Worm (Caenorhabditis elegans) whole organism, midembryonic: ENCODE results near the gene scl-21.

Experiments
- T22C8.4 ChIP-seq: fragments of 200-800 bp; sonication (Bioruptor generic); IDR thresholded peaks from 2 replicates; pipeline ENCODE4 v1.3.6; 2022; ENCODE audit warnings: missing genetic modification characterization, missing compliant biosample characterization
- cog-1 ChIP-seq: sonication (generic microtip); optimal IDR thresholded peaks from 2 replicates; lab custom pipeline; 2016; ENCODE audit warnings: missing genetic modification characterization, missing compliant biosample characterization
- flt-1 ChIP-seq: fragments of 200-800 bp; sonication (Bioruptor generic); IDR thresholded peaks from 2 replicates; pipeline ENCODE4 v1.3.6; 2022; ENCODE audit warnings: missing genetic modification characterization, missing compliant biosample characterization
- klf-2 ChIP-seq: fragments of 200-800 bp; sonication (Bioruptor generic); conservative IDR thresholded peaks from 2 replicates; pipeline ENCODE4 v1.3.6; 2022; ENCODE audit warnings: missing genetic modification reagents, missing genetic modification characterization, missing compliant biosample characterization
- med-1 ChIP-seq: sonication (generic microtip); optimal IDR thresholded peaks from 2 replicates; lab custom pipeline; 2017; ENCODE audit warnings: missing genetic modification characterization, mild to moderate bottlenecking, missing compliant biosample characterization, antibody characterized with exemption, missing genetic modification reagents; ENCODE audit not compliant: insufficient read depth
- ref-1 ChIP-seq: fragments of 200-800 bp; sonication (Bioruptor generic); conservative IDR thresholded peaks from 2 replicates; pipeline ENCODE4 v1.3.6; 2022; ENCODE audit warnings: missing genetic modification reagents, missing genetic modification characterization, missing compliant biosample characterization
- tab-1 ChIP-seq: fragments of 200-800 bp; sonication (Bioruptor generic); IDR thresholded peaks from 2 replicates; pipeline ENCODE4 v1.3.6; 2022; ENCODE audit warnings: missing genetic modification characterization, missing compliant biosample characterization
- ztf-23 ChIP-seq: fragments of 200-800 bp; sonication (Bioruptor generic); IDR thresholded peaks from 2 replicates; pipeline ENCODE4 v1.3.6; 2022; ENCODE audit warnings: missing genetic modification reagents, missing genetic modification characterization, missing compliant biosample characterization
- ztf-29 ChIP-seq: fragments of 200-800 bp; sonication (Bioruptor generic); IDR thresholded peaks from 2 replicates; pipeline ENCODE4 v1.3.6; 2022; ENCODE audit warnings: missing genetic modification reagents, missing genetic modification characterization, missing compliant biosample characterization

Gene scl-21

DNA sequence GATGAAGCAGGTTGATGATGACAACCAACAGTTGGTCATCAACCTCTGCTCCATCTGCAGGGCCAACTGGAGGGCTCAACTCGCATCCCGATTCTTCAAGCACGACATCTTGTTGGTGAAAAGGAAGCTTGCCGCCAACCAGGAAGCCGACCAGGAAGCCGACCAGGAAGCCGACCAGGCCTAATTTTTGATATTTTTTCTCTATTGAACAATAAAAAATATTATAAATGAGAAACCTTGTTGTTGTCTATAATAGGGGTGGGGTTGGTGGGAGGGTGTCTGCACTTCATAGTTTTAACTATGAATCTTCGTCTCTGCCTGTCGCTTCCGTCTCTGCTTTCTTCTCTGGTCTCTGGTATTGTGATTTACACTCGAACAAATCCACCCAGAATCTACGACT is 9.8 kb downstream of the scl-21 start, which contains the start of gene Y43F8B.18:
Gene Y43F8B.18, plus strand, starts transcription at position 301 of the 400 bp plus-strand sequence.
- TF ChIP-seq cog-1 (tag; lab: Kevin White, UChicago) (no peak), tab-1 (GFP tag; lab: Robert Waterston, UW) (no peak), ztf-23 (GFP tag; lab: Robert Waterston, UW) (no peak), klf-2 (GFP tag; lab: Robert Waterston, UW) (no peak), med-1 (GFP tag; lab: Kevin White, UChicago) (no peak), T22C8.4 (GFP tag; lab: Robert Waterston, UW) (no peak), ref-1 (GFP tag; lab: Robert Waterston, UW) (no peak), flt-1 (GFP tag; lab: Robert Waterston, UW) (no peak), ztf-29 (no peak)

- no peak for TF ChIP-seq T22C8.4 (GFP tag; lab: Robert Waterston, UW)
Observed at ce11 chrV:19485261-19485660, 10.2 kb downstream of the scl-21 start, which contains the start of gene Y43F8B.28. Y43F8B.28 (plus strand) TSS chrV:19485319.

DNA sequence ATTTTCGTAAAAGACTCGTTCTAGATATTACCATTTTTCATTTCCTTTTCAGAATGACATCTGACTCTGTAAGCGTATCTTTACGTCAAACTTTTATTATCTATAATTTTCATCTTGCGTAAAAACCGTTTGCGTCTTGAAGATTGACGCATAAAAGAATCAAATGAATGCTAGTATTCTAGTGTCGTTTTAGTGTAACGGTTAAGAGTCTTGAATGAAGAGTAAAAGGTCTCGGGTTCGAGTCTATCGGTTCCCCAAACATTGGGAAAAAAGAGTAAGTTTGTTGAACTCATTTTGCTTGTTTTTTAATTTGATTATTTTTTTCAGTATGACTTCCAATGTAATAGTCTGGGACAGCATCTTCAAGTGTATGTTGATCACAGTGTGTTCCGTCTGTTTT is 11.0 kb downstream of the scl-21 start, which contains the start of gene Y43F8B.17:
Gene Y43F8B.17, plus strand, starts transcription at position 215 of the 400 bp plus-strand sequence.
- TF ChIP-seq ref-1 (GFP tag; lab: Robert Waterston, UW), result no peak
- no peak for TF ChIP-seq ztf-29
- TF ChIP-seq med-1 (GFP tag; lab: Kevin White, UChicago), result no peak
- no peak for TF ChIP-seq ztf-23 (GFP tag; lab: Robert Waterston, UW)
- no peak for TF ChIP-seq cog-1 (tag; lab: Kevin White, UChicago)
- no peak for TF ChIP-seq T22C8.4 (GFP tag; lab: Robert Waterston, UW)
- no peak for TF ChIP-seq flt-1 (GFP tag; lab: Robert Waterston, UW)

ce11 chrV:19482535-19482934 is 13.0 kb downstream of the scl-21 start, which contains the start of gene Y43F8B.22:
Y43F8B.22 (plus strand) TSS chrV:19482835.
- TF ChIP-seq klf-2 (GFP tag; lab: Robert Waterston, UW) (no peak), med-1 (GFP tag; lab: Kevin White, UChicago) (no peak), ref-1 (GFP tag; lab: Robert Waterston, UW) (no peak), ztf-23 (GFP tag; lab: Robert Waterston, UW) (no peak), flt-1 (GFP tag; lab: Robert Waterston, UW) (no peak), T22C8.4 (GFP tag; lab: Robert Waterston, UW) (no peak), ztf-29 (no peak), cog-1 (tag; lab: Kevin White, UChicago) (no peak), tab-1 (GFP tag; lab: Robert Waterston, UW) (no peak)

DNA sequence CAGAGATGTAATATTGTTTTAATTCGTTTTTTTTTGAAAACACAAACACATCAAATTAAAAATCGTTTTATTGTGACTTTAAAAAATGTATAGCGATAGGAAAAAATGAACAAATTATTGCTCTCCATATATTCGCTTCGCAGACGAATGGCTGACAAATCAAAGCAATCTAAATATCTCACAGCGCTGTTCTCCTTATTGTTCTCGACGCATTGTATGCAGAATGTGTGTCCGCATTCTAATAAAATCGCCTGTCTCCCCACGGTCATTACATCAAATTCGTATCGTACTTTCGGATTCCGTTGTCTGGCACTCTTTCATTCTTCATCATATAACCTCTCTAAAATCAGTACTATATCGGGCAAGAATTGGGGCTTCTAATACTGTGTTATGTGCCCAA is 17.6 kb downstream of the scl-21 start, which contains the start of gene Y43F8B.9:
Gene Y43F8B.9, plus strand, starts transcription at position 301 of the 400 bp plus-strand sequence.
- TF ChIP-seq tab-1 (GFP tag; lab: Robert Waterston, UW) (no peak), cog-1 (tag; lab: Kevin White, UChicago) (no peak), ztf-23 (GFP tag; lab: Robert Waterston, UW) (no peak), flt-1 (GFP tag; lab: Robert Waterston, UW) (no peak), T22C8.4 (GFP tag; lab: Robert Waterston, UW) (no peak), ref-1 (GFP tag; lab: Robert Waterston, UW) (no peak), ztf-29 (no peak), klf-2 (GFP tag; lab: Robert Waterston, UW) (no peak), med-1 (GFP tag; lab: Kevin White, UChicago) (no peak)

DNA sequence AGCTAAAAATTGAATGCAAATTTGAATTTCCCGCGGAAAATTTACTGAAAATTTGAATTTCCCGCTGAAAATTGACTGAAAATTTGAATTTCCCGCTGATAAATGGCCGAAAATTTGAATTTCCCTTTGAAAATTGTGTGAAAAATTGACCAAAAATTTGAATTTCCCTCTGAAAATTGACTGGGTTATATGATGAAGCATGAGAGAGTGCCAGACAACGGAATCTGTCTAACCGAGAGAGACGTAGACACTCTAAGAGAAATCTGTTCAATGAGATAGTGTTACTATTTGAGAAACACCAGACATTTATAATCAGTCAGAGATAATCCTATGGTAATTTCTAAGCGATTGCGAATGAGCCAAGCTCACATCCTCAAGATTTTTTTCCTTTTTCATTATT is 18.2 kb downstream of the scl-21 start:
- no peak for TF ChIP-seq klf-2 (GFP tag; lab: Robert Waterston, UW)
- no peak for TF ChIP-seq flt-1 (GFP tag; lab: Robert Waterston, UW)
- no peak for TF ChIP-seq med-1 (GFP tag; lab: Kevin White, UChicago)
- no peak for TF ChIP-seq ztf-29
- no peak for TF ChIP-seq tab-1 (GFP tag; lab: Robert Waterston, UW)
- TF ChIP-seq T22C8.4 (GFP tag; lab: Robert Waterston, UW), result no peak
- no peak for TF ChIP-seq ztf-23 (GFP tag; lab: Robert Waterston, UW)
- no peak for TF ChIP-seq cog-1 (tag; lab: Kevin White, UChicago)
- no peak for TF ChIP-seq ref-1 (GFP tag; lab: Robert Waterston, UW)

DNA sequence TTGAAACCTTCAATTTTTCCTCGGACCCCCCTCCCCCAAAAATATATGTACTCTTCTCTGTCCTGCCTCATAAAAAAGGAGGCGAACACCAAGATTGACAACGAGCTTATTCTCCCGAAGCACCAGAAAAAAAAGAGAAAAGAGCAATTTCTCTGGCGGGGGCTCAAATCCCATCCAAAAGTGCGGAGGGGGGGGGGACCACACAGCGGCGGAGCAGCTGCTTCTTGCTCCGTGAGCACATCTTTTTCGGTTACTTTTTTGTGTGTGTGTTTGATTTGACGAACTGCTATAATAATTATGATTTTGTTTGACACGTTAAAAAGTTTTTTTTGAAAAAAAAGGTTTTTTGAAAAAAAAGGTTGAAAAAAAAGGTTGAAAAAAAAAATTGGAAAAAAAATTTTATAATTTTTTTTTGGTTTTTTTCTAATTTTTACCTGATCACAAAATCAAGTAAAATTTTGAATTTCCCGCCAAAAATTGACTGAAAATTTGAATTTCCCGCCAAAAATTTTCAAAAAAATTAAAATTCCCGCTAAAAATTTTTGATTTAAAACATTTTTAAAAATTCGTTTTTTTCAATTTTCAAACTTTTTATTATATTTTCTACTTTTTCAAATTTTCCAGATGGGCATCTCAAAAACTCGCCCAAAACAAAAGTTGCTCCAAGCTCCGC is 21.5 kb downstream of the scl-21 start, which contains the start of gene Y43F8B.10:
Gene Y43F8B.10, plus strand, starts transcription at position 623 of the 673 bp plus-strand sequence.
- no peak for TF ChIP-seq med-1 (GFP tag; lab: Kevin White, UChicago)
- no peak for TF ChIP-seq ztf-23 (GFP tag; lab: Robert Waterston, UW)
- no peak for TF ChIP-seq flt-1 (GFP tag; lab: Robert Waterston, UW)
- no peak for TF ChIP-seq cog-1 (tag; lab: Kevin White, UChicago)
- TF ChIP-seq tab-1 (GFP tag; lab: Robert Waterston, UW), result no peak
- no peak for TF ChIP-seq klf-2 (GFP tag; lab: Robert Waterston, UW)

DNA sequence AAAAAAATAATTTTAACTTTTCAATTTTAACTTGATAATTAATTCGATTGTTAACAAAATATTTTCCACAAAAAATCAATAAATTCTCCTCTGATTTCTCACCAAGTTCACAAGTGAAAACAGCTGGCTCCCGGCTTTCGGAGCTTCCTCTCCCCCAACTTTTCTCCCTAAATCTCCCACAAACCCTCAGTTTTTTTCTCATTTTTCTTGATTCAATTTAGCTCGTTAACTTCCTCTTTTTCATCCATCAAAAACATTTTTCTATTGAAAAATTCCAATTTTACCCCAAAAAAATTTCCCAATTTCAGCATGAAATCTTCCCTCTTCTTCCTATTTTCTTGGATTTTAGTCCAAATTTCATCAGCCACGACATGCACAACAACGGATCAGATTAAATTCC is 25.1 kb downstream of the scl-21 start, which contains the start of gene Y43F8B.11:
Gene Y43F8B.11, plus strand, starts transcription at position 301 of the 400 bp plus-strand sequence.
- TF ChIP-seq ref-1 (GFP tag; lab: Robert Waterston, UW), result no peak
- TF ChIP-seq ztf-23 (GFP tag; lab: Robert Waterston, UW), result no peak
- no peak for TF ChIP-seq klf-2 (GFP tag; lab: Robert Waterston, UW)
- no peak for TF ChIP-seq tab-1 (GFP tag; lab: Robert Waterston, UW)
- no peak for TF ChIP-seq T22C8.4 (GFP tag; lab: Robert Waterston, UW)

DNA sequence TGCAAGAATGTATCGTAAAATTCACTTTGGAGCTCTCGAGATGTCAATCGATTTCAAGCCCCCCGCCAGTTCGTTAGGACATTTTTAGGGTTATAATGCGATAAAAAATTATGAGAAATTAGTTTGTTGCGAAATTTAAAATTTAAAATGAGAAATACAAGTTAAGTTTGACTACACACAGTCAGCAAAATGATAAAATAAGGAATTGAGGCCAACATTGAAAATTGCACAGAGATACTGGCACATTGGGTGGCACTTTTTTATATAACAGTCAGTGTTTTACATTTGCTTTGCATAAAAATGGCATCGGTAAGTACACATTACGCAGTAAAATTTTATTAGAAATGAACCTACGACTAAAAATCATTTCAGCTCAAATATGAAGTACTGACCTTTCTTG is 27.4 kb downstream of the scl-21 start, which contains the start of gene Y43F8B.12:
Gene Y43F8B.12, plus strand, starts transcription at position 301 of the 400 bp plus-strand sequence.
- TF ChIP-seq flt-1 (GFP tag; lab: Robert Waterston, UW), result no peak
- TF ChIP-seq ztf-29, result no peak
- TF ChIP-seq klf-2 (GFP tag; lab: Robert Waterston, UW), result no peak
- no peak for TF ChIP-seq cog-1 (tag; lab: Kevin White, UChicago)
- no peak for TF ChIP-seq med-1 (GFP tag; lab: Kevin White, UChicago)
- no peak for TF ChIP-seq ref-1 (GFP tag; lab: Robert Waterston, UW)
- TF ChIP-seq tab-1 (GFP tag; lab: Robert Waterston, UW), result no peak
- no peak for TF ChIP-seq T22C8.4 (GFP tag; lab: Robert Waterston, UW)
- TF ChIP-seq ztf-23 (GFP tag; lab: Robert Waterston, UW), result no peak
